Fruit fly (Drosophila melanogaster): ENCODE results near the gene CG32425.

DNA sequence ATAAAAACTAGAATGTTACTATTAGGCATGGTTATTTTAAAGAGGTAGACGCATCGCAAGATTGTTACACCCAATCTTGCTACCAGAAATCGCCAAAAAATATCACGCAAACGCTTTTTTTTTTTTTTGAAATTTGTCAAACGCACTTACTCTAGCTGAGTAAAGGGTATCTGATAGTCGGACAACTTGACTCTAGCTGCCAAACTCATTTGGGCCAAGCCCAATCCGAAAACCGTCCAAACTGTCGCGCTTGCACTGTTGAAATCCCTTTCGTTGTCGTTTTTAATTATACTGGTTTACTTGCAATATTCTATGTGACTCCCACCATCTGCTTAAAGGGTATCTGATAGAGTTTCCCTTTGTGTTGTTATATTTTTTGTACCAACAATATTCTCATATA, 6.1 kb downstream of the CG32425 start:
- TF ChIP-seq Pif1A (GFP tag; optimal IDR thresholded peaks at IDR 0.05): no peak
- no peak for TF ChIP-seq CG17806 (tag; optimal IDR thresholded peaks at IDR 0.05)
- TF ChIP-seq fd96Ca (GFP tag; IDR thresholded peaks at IDR 0.05): no peak
- no peak for TF ChIP-seq CG34367 (tag; optimal IDR thresholded peaks at IDR 0.05)
- TF ChIP-seq CG4496 (GFP tag; IDR thresholded peaks at IDR 0.05): no peak
- TF ChIP-seq gl (tag; optimal IDR thresholded peaks at IDR 0.05): no peak
- TF ChIP-seq CG10348 (GFP tag; IDR thresholded peaks at IDR 0.05): no peak
- TF ChIP-seq D1 (tag; optimal IDR thresholded peaks at IDR 0.05): no peak
- no peak for TF ChIP-seq Ets98B (GFP tag; IDR thresholded peaks at IDR 0.05)
- no peak for TF ChIP-seq CG8159 (tag; optimal IDR thresholded peaks at IDR 0.05)
- no peak for TF ChIP-seq CG9948 (tag; optimal IDR thresholded peaks at IDR 0.05)
